Fruit fly (Drosophila melanogaster): ENCODE results near the gene CG4325.

CG4325 gene

dm6 chrX:2089812-2090211 lies 46.2 kb upstream of the CG4325 start (continued):
- no peak for TF ChIP-seq Pdp1 (GFP tag; optimal IDR thresholded peaks at IDR 0.05)
- no peak for TF ChIP-seq slou (GFP tag; optimal IDR thresholded peaks at IDR 0.05)
- TF ChIP-seq CG11695 (GFP tag; IDR thresholded peaks at IDR 0.05): peak; percentile 80

dm6 chrX:2088798-2089197 lies 45.2 kb upstream of the CG4325 start:
- TF ChIP-seq HLHmδ (GFP tag; optimal IDR thresholded peaks at IDR 0.05): no peak
- no peak for TF ChIP-seq Dip2 (GFP tag; IDR thresholded peaks at IDR 0.05)
- TF ChIP-seq Sin3A (optimal IDR thresholded peaks at IDR 0.05): no peak
- no peak for TF ChIP-seq Atf-2 (GFP tag; optimal IDR thresholded peaks at IDR 0.05)
- TF ChIP-seq CG9797 (GFP tag; optimal IDR thresholded peaks at IDR 0.05): no peak
- TF ChIP-seq CG18599 (GFP tag; optimal IDR thresholded peaks at IDR 0.05): peak; percentile 26
- TF ChIP-seq ftz-f1 (GFP tag; optimal IDR thresholded peaks at IDR 0.05): peak; percentile 26
- no peak for TF ChIP-seq Hr3 (GFP tag; optimal IDR thresholded peaks at IDR 0.05)
- no peak for TF ChIP-seq dimm (GFP tag; IDR thresholded peaks at IDR 0.05)
- TF ChIP-seq sens (GFP tag): peak; percentile 8
- TF ChIP-seq NC2α (GFP tag; optimal IDR thresholded peaks at IDR 0.05): no peak
- peak; percentile 59 for TF ChIP-seq D19A (tag; optimal IDR thresholded peaks at IDR 0.05)
- peak; percentile 37; the same call in 1 of the 2 replicates for TF ChIP-seq Drgx (GFP tag; IDR thresholded peaks at IDR 0.05)
- TF ChIP-seq lab (GFP tag; optimal IDR thresholded peaks at IDR 0.05): peak; percentile 40
- TF ChIP-seq CG12104 (GFP tag; optimal IDR thresholded peaks at IDR 0.05): no peak
- TF ChIP-seq CG7987 (GFP tag; optimal IDR thresholded peaks at IDR 0.05): no peak
- no peak for TF ChIP-seq Stat92E (GFP tag; optimal IDR thresholded peaks at IDR 0.05)
- peak; percentile 30; the same call in 1 of the 3 replicates for TF ChIP-seq tgo (GFP tag; IDR thresholded peaks at IDR 0.05)
- no peak for TF ChIP-seq crol (GFP tag; IDR thresholded peaks at IDR 0.05)
- TF ChIP-seq Ptx1 (GFP tag; IDR thresholded peaks at IDR 0.05): peak; percentile 36; the same call in 1 of the 2 replicates
- no peak for TF ChIP-seq vvl (GFP tag; IDR thresholded peaks at IDR 0.05)
- TF ChIP-seq Dad (GFP tag; optimal IDR thresholded peaks at IDR 0.05): no peak
- no peak for TF ChIP-seq NFAT (GFP tag; IDR thresholded peaks at IDR 0.05)
- no peak for TF ChIP-seq Hr78 (GFP tag; optimal IDR thresholded peaks at IDR 0.05)
- TF ChIP-seq dm (GFP tag; optimal IDR thresholded peaks at IDR 0.05): no peak
- no peak for TF ChIP-seq zen2 (GFP tag; IDR thresholded peaks at IDR 0.05; ENCODE audit: partially characterized antibody)
- no peak for TF ChIP-seq zen (tag; optimal IDR thresholded peaks at IDR 0.05)
- TF ChIP-seq CG1792 (GFP tag; optimal IDR thresholded peaks at IDR 0.05): no peak
- no peak for TF ChIP-seq pnt (GFP tag; optimal IDR thresholded peaks at IDR 0.05)
- TF ChIP-seq nmo (GFP tag; optimal IDR thresholded peaks at IDR 0.05): no peak
- 0 out of 2 replicates have a peak, but pooled peaks have one; percentile 19 for TF ChIP-seq CG14441 (GFP tag; IDR thresholded peaks at IDR 0.05)
- no peak for TF ChIP-seq chm (GFP tag; IDR thresholded peaks at IDR 0.05)
- no peak for TF ChIP-seq pfk (GFP tag; optimal IDR thresholded peaks at IDR 0.05)
- TF ChIP-seq stc (GFP tag; IDR thresholded peaks at IDR 0.05): no peak
- TF ChIP-seq Rfx (GFP tag; IDR thresholded peaks at IDR 0.05): peak; percentile 40; the same call in 1 of the 2 replicates
- no peak for TF ChIP-seq inv (GFP tag; IDR thresholded peaks at IDR 0.05; ENCODE audit: partially characterized antibody)
- no peak for TF ChIP-seq pum (GFP tag; optimal IDR thresholded peaks at IDR 0.05)
- peak; percentile 6; the same call in 1 of the 2 replicates for TF ChIP-seq slbo (GFP tag; IDR thresholded peaks at IDR 0.05)
- no peak for TF ChIP-seq CG9609 (GFP tag; optimal IDR thresholded peaks at IDR 0.05)
- TF ChIP-seq jing (GFP tag; optimal IDR thresholded peaks at IDR 0.05): no peak
- no peak for TF ChIP-seq CG16815 (GFP tag; optimal IDR thresholded peaks at IDR 0.05)
- TF ChIP-seq kah (GFP tag; optimal IDR thresholded peaks at IDR 0.05): no peak
- TF ChIP-seq crc (GFP tag; optimal IDR thresholded peaks at IDR 0.05): no peak
- TF ChIP-seq CG12299 (tag; optimal IDR thresholded peaks at IDR 0.05): no peak
- no peak for TF ChIP-seq Atf3 (GFP tag; optimal IDR thresholded peaks at IDR 0.05)
- TF ChIP-seq grau (tag; optimal IDR thresholded peaks at IDR 0.05): no peak
- no peak for TF ChIP-seq CG1529 (GFP tag; optimal IDR thresholded peaks at IDR 0.05)
